Fruit fly (Drosophila melanogaster): Measurements from ENCODE around the gene CG17440.

Gene CG17440

DNA sequence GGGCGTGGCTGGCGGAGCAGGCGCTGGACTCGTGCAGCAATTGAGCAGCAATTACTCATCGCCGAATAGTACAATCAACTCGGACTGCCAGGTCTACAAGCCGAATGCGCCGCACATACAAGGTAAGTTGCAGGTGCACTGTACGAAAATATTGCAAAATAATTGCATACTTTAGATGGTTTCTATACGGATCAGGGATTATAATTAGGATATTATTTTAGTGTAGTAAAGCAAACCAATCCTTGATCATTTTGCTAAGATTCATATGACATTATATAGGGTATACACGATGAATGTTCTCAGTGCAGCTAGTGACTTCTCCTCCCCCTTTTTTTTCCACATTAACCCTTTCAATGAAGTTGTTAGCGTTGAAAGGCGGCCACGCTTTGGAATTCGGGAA is 25.8 kb upstream of the CG17440 start (continued):
- TF ChIP-seq Kr (GFP tag; optimal IDR thresholded peaks at IDR 0.05), result no peak
- TF ChIP-seq CG10654 (GFP tag; optimal IDR thresholded peaks at IDR 0.05), result no peak
- TF ChIP-seq ttk (GFP tag; IDR thresholded peaks at IDR 0.05), result no peak
- no peak for TF ChIP-seq CG10147 (GFP tag; optimal IDR thresholded peaks at IDR 0.05)
- TF ChIP-seq Atf3 (GFP tag; optimal IDR thresholded peaks at IDR 0.05), result no peak
- no peak for TF ChIP-seq trh (GFP tag; optimal IDR thresholded peaks at IDR 0.05)
- TF ChIP-seq mld (GFP tag; IDR thresholded peaks at IDR 0.05; ENCODE audit: partially characterized antibody), result no peak
- TF ChIP-seq disco-r (GFP tag; optimal IDR thresholded peaks at IDR 0.05), result no peak
- TF ChIP-seq CG9876 (GFP tag; optimal IDR thresholded peaks at IDR 0.05), result no peak
- TF ChIP-seq D19A (tag; optimal IDR thresholded peaks at IDR 0.05), result peak; percentile 11
- no peak for TF ChIP-seq CG7987 (GFP tag; optimal IDR thresholded peaks at IDR 0.05)
- TF ChIP-seq wor (GFP tag; IDR thresholded peaks at IDR 0.05), result no peak
- TF ChIP-seq tap (tag; optimal IDR thresholded peaks at IDR 0.05), result no peak
- no peak for TF ChIP-seq hb (GFP tag; IDR thresholded peaks at IDR 0.05; ENCODE audit: partially characterized antibody)
- no peak for TF ChIP-seq onecut (GFP tag; IDR thresholded peaks at IDR 0.05)
- no peak for TF ChIP-seq CG3838 (GFP tag; optimal IDR thresholded peaks at IDR 0.05)
- TF ChIP-seq phol (tag; optimal IDR thresholded peaks at IDR 0.05), result peak; percentile 33
- TF ChIP-seq CG1529 (GFP tag; optimal IDR thresholded peaks at IDR 0.05), result peak; percentile 13
- TF ChIP-seq her (GFP tag; optimal IDR thresholded peaks at IDR 0.05), result no peak
- no peak for TF ChIP-seq prd (optimal IDR thresholded peaks at IDR 0.05)
- peak; percentile 59; the same call in 2 of the 3 replicates for TF ChIP-seq prd (GFP tag; IDR thresholded peaks at IDR 0.05)
- no peak for TF ChIP-seq crol (GFP tag; IDR thresholded peaks at IDR 0.05)
- TF ChIP-seq Xbp1 (GFP tag; optimal IDR thresholded peaks at IDR 0.05), result peak; percentile 7
- TF ChIP-seq luna (GFP tag; optimal IDR thresholded peaks at IDR 0.05), result no peak
- no peak for TF ChIP-seq usp (GFP tag; optimal IDR thresholded peaks at IDR 0.05)
- peak; percentile 40 for TF ChIP-seq nmo (GFP tag; optimal IDR thresholded peaks at IDR 0.05)
- no peak for TF ChIP-seq CG18476 (GFP tag; optimal IDR thresholded peaks at IDR 0.05)
- TF ChIP-seq corto (GFP tag; optimal IDR thresholded peaks at IDR 0.05), result no peak
- TF ChIP-seq CG4424 (GFP tag; optimal IDR thresholded peaks at IDR 0.05), result peak; percentile 33
- TF ChIP-seq tio (GFP tag; optimal IDR thresholded peaks at IDR 0.05), result no peak
- TF ChIP-seq Dek (tag; optimal IDR thresholded peaks at IDR 0.05), result no peak
- no peak for TF ChIP-seq klu (GFP tag; IDR thresholded peaks at IDR 0.05)
- TF ChIP-seq CG14050 (GFP tag; IDR thresholded peaks at IDR 0.05), result no peak
- TF ChIP-seq Bgb (GFP tag; IDR thresholded peaks at IDR 0.05; ENCODE audit: partially characterized antibody), result no peak
- TF ChIP-seq CoRest (tag; optimal IDR thresholded peaks at IDR 0.05), result peak; percentile 0
- no peak for TF ChIP-seq CG15514 (GFP tag; optimal IDR thresholded peaks at IDR 0.05)
- TF ChIP-seq gro (GFP tag; optimal IDR thresholded peaks at IDR 0.05), result no peak
- no peak; the same call in 1 of the 2 replicates for TF ChIP-seq CG10366 (GFP tag; IDR thresholded peaks at IDR 0.05)
- TF ChIP-seq MESR4 (GFP tag; optimal IDR thresholded peaks at IDR 0.05), result no peak
- no peak for TF ChIP-seq bcd (GFP tag; optimal IDR thresholded peaks at IDR 0.05)
- no peak for TF ChIP-seq pan (optimal IDR thresholded peaks at IDR 0.05)
- TF ChIP-seq pan (GFP tag; optimal IDR thresholded peaks at IDR 0.05 in 1 of 2, IDR thresholded peaks at IDR 0.05 in 1 of 2), result peak in 1 of 2 experiments; percentile 37
- TF ChIP-seq CG7839 (tag; optimal IDR thresholded peaks at IDR 0.05), result peak; percentile 31
- no peak for TF ChIP-seq lov (optimal IDR thresholded peaks at IDR 0.05)
- TF ChIP-seq lov (GFP tag; IDR thresholded peaks at IDR 0.05), result no peak
- no peak for TF ChIP-seq amos (GFP tag; IDR thresholded peaks at IDR 0.05; ENCODE audit: partially characterized antibody)
- no peak for TF ChIP-seq CG11093 (GFP tag; IDR thresholded peaks at IDR 0.05)
- TF ChIP-seq jumu (GFP tag; optimal IDR thresholded peaks at IDR 0.05), result no peak
- no peak for TF ChIP-seq CG4360 (GFP tag; IDR thresholded peaks at IDR 0.05)
- no peak for TF ChIP-seq mam (GFP tag; optimal IDR thresholded peaks at IDR 0.05)
- no peak for TF ChIP-seq CG33213 (GFP tag; optimal IDR thresholded peaks at IDR 0.05)
- no peak for TF ChIP-seq Lim3 (GFP tag; IDR thresholded peaks at IDR 0.05)
- no peak for TF ChIP-seq CG7357 (GFP tag; IDR thresholded peaks at IDR 0.05)
